Worm (Caenorhabditis elegans): ENCODE data around the gene sams-1.
A peak's percentile ranks its signal among the peaks of the same experiment; 100 is the strongest.

Gene sams-1

DNA sequence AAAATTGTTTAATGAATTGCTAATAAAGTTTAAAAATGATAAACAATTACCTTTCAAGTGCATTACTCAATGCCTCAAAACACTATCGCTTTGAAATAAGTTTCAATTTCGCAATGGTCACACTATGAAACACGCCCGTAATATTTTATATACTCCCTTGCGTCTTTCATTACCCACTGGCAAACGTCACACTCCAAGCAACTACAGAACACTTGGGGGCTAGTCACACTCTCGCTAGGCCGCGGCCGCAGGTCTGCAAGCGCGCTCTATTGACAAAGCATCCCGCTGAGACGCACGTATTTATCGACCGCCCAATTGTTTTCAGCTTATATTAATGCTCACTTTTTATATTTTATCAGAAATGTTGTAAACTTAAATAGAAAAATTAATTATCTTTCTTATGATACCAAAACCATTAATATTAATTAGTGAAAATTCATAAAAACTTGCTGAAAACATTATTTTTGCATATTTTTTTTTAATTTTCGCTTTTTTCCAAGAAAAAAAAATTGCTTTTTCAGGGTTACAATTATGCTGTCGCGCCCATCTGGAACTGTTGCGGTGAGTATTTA, 52.2 kb downstream of the sams-1 start, which contains the start of the genes nmat-1 and ucr-2.1 (continued):
- TF ChIP-seq fkh-4 (tag; optimal IDR thresholded peaks at IDR 0.05; ENCODE audit: borderline replicate concordance) (no peak), lir-3 (tag; optimal IDR thresholded peaks at IDR 0.05; ENCODE audit: poor library complexity) (peak; percentile 78), snu-23 (GFP tag; optimal IDR thresholded peaks at IDR 0.05) (peak; percentile 91), isw-1 (GFP tag; IDR thresholded peaks at IDR 0.05) (peak; percentile 12; the same call in 1 of the 2 replicates), ceh-8 (GFP tag; optimal IDR thresholded peaks at IDR 0.05) (peak; percentile 27), ceh-63 (GFP tag; optimal IDR thresholded peaks at IDR 0.05) (no peak), hpl-2 (GFP tag; optimal IDR thresholded peaks at IDR 0.05) (peak; percentile 75), nhr-11 (tag; optimal IDR thresholded peaks at IDR 0.05) (no peak), C04F5.9 (tag; optimal IDR thresholded peaks at IDR 0.05) (peak; percentile 39), elt-3 (tag; optimal IDR thresholded peaks at IDR 0.05) (peak in 3 of 6 experiments; percentile 24 to 79 (median 40)), efl-1 (optimal IDR thresholded peaks at IDR 0.05) (peak; percentile 54 to 58), efl-1 (GFP tag; optimal IDR thresholded peaks at IDR 0.05 in 1 of 2) (peak in 1 of 2 experiments; percentile 45)

Data from whole organism, L1 larva.